Fruit fly (Drosophila melanogaster) whole organism, wandering third instar larva: Measurements from ENCODE around the gene Cyp313a4.

Experiments
- Dfd ChIP-seq: fragments of >200 bp; optimal IDR thresholded peaks from 2 replicates; lab custom pipeline; 2017; ENCODE audit warnings: missing biosample characterization, missing genetic modification characterization
- Hnf4 ChIP-seq: fragments of 200-800 bp; sonication (Bioruptor generic); optimal IDR thresholded peaks from 2 replicates; lab custom pipeline; 2016; ENCODE audit warnings: missing biosample characterization, mild to moderate bottlenecking, missing genetic modification characterization
- Hr78 ChIP-seq: fragments of >200 bp; optimal IDR thresholded peaks from 2 replicates; lab custom pipeline; 2017; ENCODE audit warnings: missing biosample characterization, missing genetic modification characterization
- Jra ChIP-seq: sonication (Bioruptor generic); optimal IDR thresholded peaks from 2 replicates; lab custom pipeline; 2016; ENCODE audit warnings: missing biosample characterization, missing genetic modification characterization
- OdsH ChIP-seq: fragments of 200-800 bp; sonication (Bioruptor generic); optimal IDR thresholded peaks from 2 replicates; lab custom pipeline; 2016; ENCODE audit warnings: missing biosample characterization, mild to moderate bottlenecking, missing genetic modification characterization
- Rel ChIP-seq, 2 experiments: fragments of 200-800 bp; sonication (Bioruptor generic) in 1 of 2; optimal IDR thresholded peaks; 2 replicates in 1 of 2; 3 replicates in 1 of 2; lab custom pipeline; 2016 to 2019; ENCODE audit warnings: mild to moderate bottlenecking in 2 of 2, missing biosample characterization in 2 of 2, missing genetic modification characterization in 2 of 2, moderate library complexity in 1 of 2
- Vsx2 ChIP-seq: fragments of 200-300, 225-300 bp; sonication (Bioruptor generic); optimal IDR thresholded peaks from 2 replicates; lab custom pipeline; 2018; ENCODE audit warnings: missing biosample characterization, missing genetic modification characterization; ENCODE audit not compliant: partially characterized antibody
- dsf ChIP-seq: sonication (Bioruptor generic); optimal IDR thresholded peaks from 2 replicates; lab custom pipeline; 2016; ENCODE audit warnings: missing biosample characterization, missing genetic modification characterization, borderline replicate concordance
- fru ChIP-seq: fragments of 200-800 bp; sonication (Bioruptor generic); optimal IDR thresholded peaks from 3 replicates; lab custom pipeline; 2016; ENCODE audit warnings: missing biosample characterization, mild to moderate bottlenecking, missing genetic modification characterization
- h ChIP-seq: fragments of 200-800 bp; sonication (Bioruptor generic); optimal IDR thresholded peaks from 3 replicates; lab custom pipeline; 2016; ENCODE audit warnings: missing biosample characterization, mild to moderate bottlenecking, missing genetic modification characterization
- psq ChIP-seq: fragments of 200-800 bp; sonication (Bioruptor generic); optimal IDR thresholded peaks from 3 replicates; lab custom pipeline; 2017; ENCODE audit warnings: missing biosample characterization, mild to moderate bottlenecking, missing genetic modification characterization, moderate library complexity
- usp ChIP-seq: fragments of >200 bp; optimal IDR thresholded peaks from 2 replicates; lab custom pipeline; 2017; ENCODE audit warnings: missing biosample characterization, missing genetic modification characterization

DNA sequence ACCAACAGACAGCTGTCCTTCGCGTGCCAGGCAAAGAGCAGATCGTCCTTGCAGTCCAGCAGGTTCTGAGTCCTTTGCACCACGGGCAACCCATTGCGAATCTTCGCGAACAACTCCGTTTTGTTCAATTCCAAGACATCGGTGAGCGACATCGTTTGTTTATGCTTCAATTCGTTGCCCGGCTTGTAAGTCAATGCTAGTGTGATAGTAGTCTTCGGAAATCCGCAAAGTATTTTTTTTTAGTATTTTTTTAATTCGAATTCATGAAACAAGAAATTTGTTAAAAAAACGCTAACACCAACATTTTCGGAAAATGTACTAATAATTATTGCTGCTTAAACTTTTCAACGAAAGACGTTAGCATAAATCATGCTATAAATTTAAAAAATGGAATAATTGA, 2.3 kb downstream of the Cyp313a4 start, which contains the start of gene mbo:
- TF ChIP-seq usp (GFP tag; lab: Kevin White, UChicago) (no peak), Dfd (GFP tag; lab: Kevin White, UChicago) (no peak), Rel (GFP tag; optimal IDR thresholded peaks at IDR 0.05; lab: Kevin White, UChicago) (no peak), Rel (tag; optimal IDR thresholded peaks at IDR 0.05; lab: Kevin White, UChicago) (no peak), fru (GFP tag; lab: Kevin White, UChicago) (no peak), OdsH (GFP tag; lab: Kevin White, UChicago) (no peak), h (no peak), dsf (no peak), Hnf4 (GFP tag; lab: Kevin White, UChicago) (no peak), Hr78 (GFP tag; lab: Kevin White, UChicago) (no peak), Vsx2 (no peak), Jra (GFP tag; lab: Kevin White, UChicago) (no peak), psq (GFP tag; lab: Kevin White, UChicago) (no peak)
